Worm (Caenorhabditis elegans) whole organism, early embryonic: ENCODE measurements around the gene Y52E8A.2.

Experiments used
- B0310.2 ChIP-seq: sonication (generic microtip); optimal IDR thresholded peaks from 2 replicates; lab custom pipeline; 2016; ENCODE audit warnings: mild to moderate bottlenecking, missing genetic modification characterization, missing compliant biosample characterization
- F13C5.2 ChIP-seq: sonication (generic microtip); optimal IDR thresholded peaks from 2 replicates; lab custom pipeline; 2017; ENCODE audit warnings: mild to moderate bottlenecking, missing genetic modification characterization, inconsistent platforms, missing compliant biosample characterization
- aly-1 ChIP-seq: sonication (generic microtip); optimal IDR thresholded peaks from 2 replicates; lab custom pipeline; 2016; ENCODE audit warnings: missing genetic modification characterization, missing compliant biosample characterization
- ama-1 ChIP-seq: fragments of 150-350 bp; optimal IDR thresholded peaks from 2 replicates; lab custom pipeline; 2014
- ceh-13 ChIP-seq: fragments of 200-800 bp; sonication (Bioruptor generic); optimal IDR thresholded peaks from 2 replicates; lab custom pipeline; 2018; ENCODE audit warnings: mild to moderate bottlenecking, missing genetic modification characterization, missing compliant biosample characterization
- ceh-36 ChIP-seq: sonication (generic microtip); optimal IDR thresholded peaks from 2 replicates; lab custom pipeline; 2016; ENCODE audit warnings: missing genetic modification characterization, inconsistent platforms, missing compliant biosample characterization
- ets-7 ChIP-seq: sonication (generic microtip); optimal IDR thresholded peaks from 2 replicates; lab custom pipeline; 2016; ENCODE audit warnings: missing genotype, missing genetic modification characterization, missing compliant biosample characterization
- flt-1 ChIP-seq: fragments of 200-800 bp; sonication (Bioruptor generic); IDR thresholded peaks from 2 replicates; pipeline ENCODE4 v1.3.6; 2022; ENCODE audit warnings: missing genetic modification characterization, missing compliant biosample characterization
- hmbx-1 ChIP-seq: sonication (generic microtip); optimal IDR thresholded peaks from 2 replicates; lab custom pipeline; 2016; ENCODE audit warnings: mild to moderate bottlenecking, missing genetic modification characterization, missing compliant biosample characterization
- hmg-4 ChIP-seq: fragments of 200-800 bp; sonication (Bioruptor generic); optimal IDR thresholded peaks from 2 replicates; lab custom pipeline; 2018; ENCODE audit warnings: mild to moderate bottlenecking, missing genetic modification characterization, missing compliant biosample characterization
- hnd-1 ChIP-seq: sonication (generic microtip); optimal IDR thresholded peaks from 2 replicates; lab custom pipeline; 2016; ENCODE audit warnings: missing genetic modification characterization, missing compliant biosample characterization
- pes-1 ChIP-seq: fragments of 200-800 bp; sonication (Bioruptor generic); IDR thresholded peaks from 2 replicates; pipeline ENCODE4 v1.3.6; 2022; ENCODE audit warnings: missing genetic modification reagents, missing genetic modification characterization, missing compliant biosample characterization
- scrt-1 ChIP-seq: fragments of 200-800 bp; sonication (Bioruptor generic); IDR thresholded peaks from 2 replicates; pipeline ENCODE4 v1.3.6; 2022; ENCODE audit warnings: missing genetic modification characterization, missing compliant biosample characterization
- sea-1 ChIP-seq: fragments of 200-800 bp; sonication (Bioruptor generic); conservative IDR thresholded peaks from 2 replicates; pipeline ENCODE4 v1.3.6; 2022; ENCODE audit warnings: missing genetic modification characterization, missing compliant biosample characterization
- tbx-11 ChIP-seq: fragments of 200-800 bp; sonication (Bioruptor generic); IDR thresholded peaks from 2 replicates; pipeline ENCODE4 v1.3.6; 2022; ENCODE audit warnings: missing genetic modification characterization, missing compliant biosample characterization
- tbx-37 ChIP-seq: fragments of 200-800 bp; sonication (Bioruptor generic); conservative IDR thresholded peaks from 2 replicates; pipeline ENCODE4 v1.3.6; 2022; ENCODE audit warnings: missing genetic modification reagents, missing genetic modification characterization, missing compliant biosample characterization
- tra-4 ChIP-seq: sonication (generic microtip); optimal IDR thresholded peaks from 2 replicates; lab custom pipeline; 2017; ENCODE audit warnings: missing genetic modification characterization, missing compliant biosample characterization

The Y52E8A.2 gene

DNA sequence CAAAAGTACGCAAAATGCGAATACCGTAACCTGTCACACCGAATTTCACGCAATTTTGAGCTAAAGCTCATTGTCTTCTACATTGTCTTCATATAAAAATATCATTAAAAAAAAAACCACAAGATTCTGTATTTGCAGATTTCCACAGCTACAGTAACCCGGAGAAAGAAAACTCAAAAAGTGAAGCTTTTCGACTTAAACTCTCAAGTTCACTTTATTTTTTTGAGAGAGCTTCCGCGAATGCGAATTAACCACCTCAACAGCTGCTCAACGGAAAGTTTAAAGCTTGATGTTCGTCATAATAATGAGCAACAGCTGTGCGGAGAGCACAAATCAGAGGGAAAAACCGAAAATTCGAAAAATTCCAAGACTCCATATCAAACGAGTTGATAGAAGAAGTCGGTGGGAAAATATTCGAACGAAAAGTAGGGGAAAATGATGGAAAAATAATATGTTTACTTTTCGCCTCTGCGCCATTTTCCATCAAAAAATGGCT is 27.6 kb upstream of the Y52E8A.2 start:
- TF ChIP-seq tbx-11 (GFP tag; lab: Robert Waterston, UW) (no peak), B0310.2 (tag; lab: Kevin White, UChicago) (no peak), hmbx-1 (tag; lab: Kevin White, UChicago) (no peak), flt-1 (no peak), ama-1 (lab: Kevin White, UChicago) (no peak), ets-7 (tag; lab: Kevin White, UChicago) (no peak), pes-1 (GFP tag; lab: Robert Waterston, UW) (no peak), scrt-1 (GFP tag; lab: Robert Waterston, UW) (no peak), ceh-36 (tag; lab: Kevin White, UChicago) (no peak), ceh-13 (GFP tag; lab: Kevin White, UChicago) (no peak), aly-1 (tag; lab: Kevin White, UChicago) (no peak), tra-4 (tag; lab: Kevin White, UChicago) (no peak), hnd-1 (no peak), F13C5.2 (tag; lab: Kevin White, UChicago) (no peak), tbx-37 (GFP tag; lab: Robert Waterston, UW) (no peak), sea-1 (GFP tag; lab: Robert Waterston, UW) (no peak), hmg-4 (no peak)

DNA sequence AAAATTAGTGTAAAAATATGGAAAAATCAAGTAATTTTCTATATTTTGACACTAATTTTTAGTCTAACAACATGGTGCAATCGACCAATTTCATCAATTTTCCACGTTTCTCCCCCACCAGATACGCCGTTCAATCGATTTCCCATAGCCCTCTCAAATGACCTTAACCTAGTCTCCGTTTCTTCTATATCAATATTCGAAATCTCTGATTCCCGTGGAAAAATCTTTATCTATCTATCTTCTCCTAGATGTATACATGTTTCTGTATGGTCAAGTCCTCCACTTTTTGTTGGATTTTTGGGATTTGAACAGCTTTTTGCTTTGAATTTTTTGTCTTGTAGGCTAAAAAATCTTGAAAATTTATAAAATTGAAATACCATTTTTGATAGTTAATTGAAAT is 26.4 kb upstream of the Y52E8A.2 start:
- no peak for TF ChIP-seq hmbx-1 (tag; lab: Kevin White, UChicago)
- no peak for TF ChIP-seq ets-7 (tag; lab: Kevin White, UChicago)
- TF ChIP-seq ceh-36 (tag; lab: Kevin White, UChicago), result no peak
- no peak for TF ChIP-seq tra-4 (tag; lab: Kevin White, UChicago)
- TF ChIP-seq ceh-13 (GFP tag; lab: Kevin White, UChicago), result no peak
- TF ChIP-seq aly-1 (tag; lab: Kevin White, UChicago), result no peak
- TF ChIP-seq scrt-1 (GFP tag; lab: Robert Waterston, UW), result no peak
- no peak for TF ChIP-seq sea-1 (GFP tag; lab: Robert Waterston, UW)
- TF ChIP-seq tbx-11 (GFP tag; lab: Robert Waterston, UW), result no peak
- TF ChIP-seq ama-1 (lab: Kevin White, UChicago), result no peak
- no peak for TF ChIP-seq pes-1 (GFP tag; lab: Robert Waterston, UW)
- TF ChIP-seq F13C5.2 (tag; lab: Kevin White, UChicago), result no peak
- no peak for TF ChIP-seq hmg-4
- TF ChIP-seq B0310.2 (tag; lab: Kevin White, UChicago), result no peak

DNA sequence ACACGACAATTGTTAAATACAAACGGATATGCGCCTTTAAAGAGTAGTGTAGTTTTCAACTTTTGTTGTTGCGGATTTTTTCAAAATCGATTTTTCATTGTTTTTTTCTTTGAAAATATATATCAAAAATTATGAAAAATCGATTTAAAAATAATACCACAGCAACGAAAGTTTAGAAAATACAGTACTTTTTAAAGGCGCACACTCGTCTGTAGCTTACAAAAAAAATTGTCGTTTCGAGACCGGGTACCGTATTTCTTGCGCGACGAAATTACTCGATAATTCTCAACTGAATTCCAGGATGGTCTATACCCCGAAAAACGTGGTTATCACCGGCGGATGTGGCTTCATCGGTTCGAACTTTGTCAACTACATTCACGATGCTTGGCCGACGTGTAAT is 25.8 kb upstream of the Y52E8A.2 start, which contains the start of gene rml-4:
TSS of gene rml-4 (plus strand) at position 301 of the 400 bp plus-strand sequence.
- TF ChIP-seq F13C5.2 (tag; lab: Kevin White, UChicago) (no peak), tra-4 (tag; lab: Kevin White, UChicago) (no peak), hmg-4 (no peak), sea-1 (GFP tag; lab: Robert Waterston, UW) (no peak), hnd-1 (no peak), ceh-13 (GFP tag; lab: Kevin White, UChicago) (no peak), hmbx-1 (tag; lab: Kevin White, UChicago) (no peak), scrt-1 (GFP tag; lab: Robert Waterston, UW) (no peak)

DNA sequence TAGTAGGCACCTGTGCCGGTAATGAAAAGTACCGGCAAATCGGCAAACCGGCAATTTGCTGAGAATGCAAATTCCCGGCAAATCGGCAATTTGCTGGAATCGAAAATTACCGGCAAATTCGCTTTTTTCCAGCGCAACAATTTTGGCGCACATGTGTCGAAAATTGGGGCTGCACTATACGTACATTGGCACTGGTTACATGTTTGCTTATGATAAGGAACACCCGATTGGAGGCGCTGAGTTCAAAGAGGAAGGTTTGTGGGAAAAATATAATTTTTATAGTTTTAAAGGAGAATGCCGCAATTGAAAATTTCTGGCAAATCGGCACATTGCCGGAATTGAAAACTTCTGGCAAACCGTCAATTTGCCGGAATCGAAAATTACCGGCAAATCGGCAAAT is 23.4 kb upstream of the Y52E8A.2 start:
- no peak for TF ChIP-seq ets-7 (tag; lab: Kevin White, UChicago)
- TF ChIP-seq scrt-1 (GFP tag; lab: Robert Waterston, UW), result no peak
- no peak for TF ChIP-seq tbx-11 (GFP tag; lab: Robert Waterston, UW)
- no peak for TF ChIP-seq ceh-36 (tag; lab: Kevin White, UChicago)
- no peak for TF ChIP-seq hnd-1
- no peak for TF ChIP-seq hmbx-1 (tag; lab: Kevin White, UChicago)
- TF ChIP-seq pes-1 (GFP tag; lab: Robert Waterston, UW), result no peak
- no peak for TF ChIP-seq ceh-13 (GFP tag; lab: Kevin White, UChicago)
- no peak for TF ChIP-seq B0310.2 (tag; lab: Kevin White, UChicago)

DNA sequence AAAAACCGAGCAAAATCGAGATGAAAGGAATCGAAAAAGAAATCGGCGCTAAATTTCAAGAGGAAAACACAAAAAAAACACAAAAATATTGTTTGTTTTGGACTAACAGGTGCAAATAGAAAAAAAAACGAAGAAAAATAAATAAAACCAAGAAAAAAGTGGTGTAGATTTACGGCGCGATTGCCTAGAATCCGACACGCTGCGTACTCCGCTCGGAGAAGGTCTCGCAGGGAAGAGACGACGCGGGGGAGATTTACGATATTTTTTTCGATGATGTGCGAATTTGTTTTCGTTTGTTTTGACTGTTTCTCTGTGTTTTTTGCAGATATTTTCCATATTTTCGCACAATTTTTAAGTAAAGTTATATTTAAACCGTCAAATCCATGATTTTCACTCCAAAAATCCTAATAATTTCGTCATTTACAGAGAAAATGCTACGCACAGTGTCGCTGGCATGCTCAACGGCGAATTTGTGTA is 21.4 kb upstream of the Y52E8A.2 start, which contains the start of gene sco-1:
TSS of gene sco-1 (plus strand) at position 427 of the 477 bp plus-strand sequence.
- TF ChIP-seq scrt-1 (GFP tag; lab: Robert Waterston, UW) (no peak), hmg-4 (peak; percentile 65), B0310.2 (tag; lab: Kevin White, UChicago) (peak; percentile 20), ceh-13 (GFP tag; lab: Kevin White, UChicago) (no peak), hnd-1 (no peak), flt-1 (peak; percentile 45; the same call in 1 of the 2 replicates), aly-1 (tag; lab: Kevin White, UChicago) (no peak), ceh-36 (tag; lab: Kevin White, UChicago) (no peak), pes-1 (GFP tag; lab: Robert Waterston, UW) (peak; percentile 66), tbx-37 (GFP tag; lab: Robert Waterston, UW) (peak; percentile 70; the same call in 1 of the 2 replicates), sea-1 (GFP tag; lab: Robert Waterston, UW) (0 out of 2 replicates have a peak, but pooled peaks have one; percentile 56), hmbx-1 (tag; lab: Kevin White, UChicago) (no peak), F13C5.2 (tag; lab: Kevin White, UChicago) (peak; percentile 75)

DNA sequence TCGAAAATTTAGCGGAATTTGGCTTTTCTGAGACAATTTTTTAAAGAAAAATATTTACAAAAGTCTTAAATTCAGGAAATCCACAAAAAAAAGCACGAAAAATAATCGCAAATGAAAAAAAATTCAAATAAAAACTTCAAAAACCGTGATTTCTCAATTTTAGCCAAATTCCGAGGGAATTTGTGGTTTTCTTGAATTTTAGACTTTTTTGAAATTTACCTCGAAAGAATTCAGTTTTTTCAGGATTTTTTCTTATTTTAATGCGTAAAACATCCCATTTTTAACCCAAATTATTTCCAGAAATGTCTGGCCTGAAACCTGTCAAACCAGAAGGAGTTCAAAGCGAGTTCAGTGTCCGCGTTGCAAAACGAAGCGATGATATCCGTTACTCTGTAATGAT is 19.3 kb upstream of the Y52E8A.2 start, which contains the start of gene gtf-2F1:
TSS of gene gtf-2F1 (plus strand) at position 301 of the 400 bp plus-strand sequence.
- no peak for TF ChIP-seq scrt-1 (GFP tag; lab: Robert Waterston, UW)
- TF ChIP-seq aly-1 (tag; lab: Kevin White, UChicago), result no peak
- no peak for TF ChIP-seq tbx-11 (GFP tag; lab: Robert Waterston, UW)
- no peak for TF ChIP-seq B0310.2 (tag; lab: Kevin White, UChicago)
- TF ChIP-seq pes-1 (GFP tag; lab: Robert Waterston, UW), result no peak
- TF ChIP-seq tra-4 (tag; lab: Kevin White, UChicago), result no peak
- no peak for TF ChIP-seq hmbx-1 (tag; lab: Kevin White, UChicago)
- no peak for TF ChIP-seq ama-1 (lab: Kevin White, UChicago)
- TF ChIP-seq tbx-37 (GFP tag; lab: Robert Waterston, UW), result no peak
- no peak for TF ChIP-seq flt-1
